Fruit fly (Drosophila melanogaster) S2 (cell line): ENCODE data around the gene eIF3l.

ENCODE experiments used
- CG8478 ChIP-seq: fragments of >200 bp; optimal IDR thresholded peaks from 2 replicates; lab custom pipeline; 2018
- CTCF ChIP-seq, 2 experiments: fragments of >200 bp; optimal IDR thresholded peaks; 2 replicates each; lab custom pipeline; 2018

DNA sequence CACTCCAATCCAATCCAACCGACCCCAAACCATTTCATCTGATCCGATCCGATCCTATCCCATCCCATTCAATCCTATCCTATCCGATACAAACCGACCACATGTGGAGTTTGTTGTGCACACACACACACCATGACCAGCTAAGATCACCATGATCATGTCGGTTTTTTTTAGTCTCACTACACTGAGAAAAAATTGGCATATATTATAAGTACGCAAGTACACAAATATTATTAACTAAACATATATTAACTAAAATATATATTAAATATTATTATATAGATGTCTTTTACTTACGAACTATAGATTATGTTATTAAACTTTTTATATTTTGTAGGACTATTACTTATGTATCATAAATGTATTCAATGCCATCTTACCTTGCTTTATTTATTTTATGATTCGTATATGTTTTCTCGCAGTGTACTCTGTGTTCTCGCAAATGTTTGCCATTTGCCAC is 43.9 kb downstream of the eIF3l start:
- TF ChIP-seq CTCF (optimal IDR thresholded peaks at IDR 0.05; lab: Kevin White, UChicago): no peak
- TF ChIP-seq CG8478 (lab: Kevin White, UChicago): no peak
